Fruit fly (Drosophila melanogaster): ENCODE results near the gene CG42371.

Gene CG42371

DNA sequence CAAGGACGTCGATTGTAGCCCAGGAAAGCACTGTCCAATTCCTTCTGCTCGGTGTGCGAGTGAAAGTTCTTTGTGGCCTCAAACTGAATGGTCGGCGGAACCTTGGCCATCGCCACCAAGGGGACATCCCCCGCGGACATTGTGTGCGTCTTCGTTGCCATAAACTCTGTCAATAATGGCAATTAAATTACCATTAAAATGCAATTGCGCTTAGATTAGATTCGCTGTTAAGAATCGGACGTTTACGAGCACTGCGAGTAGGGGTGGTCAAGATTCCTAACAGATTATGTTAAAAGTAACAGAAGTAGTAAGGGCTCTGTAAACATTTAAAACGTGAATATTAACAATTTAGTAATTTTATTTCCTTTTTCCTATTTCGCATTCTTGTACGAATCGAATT, 981 bp downstream of the CG42371 start, which contains the start of gene daed:
Gene daed (minus strand): TSS at position 247 of the 400 bp plus-strand sequence.
- TF ChIP-seq rgr (GFP tag; optimal IDR thresholded peaks at IDR 0.05) (peak; percentile 7), Rel (GFP tag; optimal IDR thresholded peaks at IDR 0.05) (no peak), Rel (tag; optimal IDR thresholded peaks at IDR 0.05) (peak; percentile 86), Sp1 (GFP tag; optimal IDR thresholded peaks at IDR 0.05) (peak; percentile 50), OdsH (GFP tag; optimal IDR thresholded peaks at IDR 0.05) (no peak), br (GFP tag; optimal IDR thresholded peaks at IDR 0.05) (no peak), CG9705 (GFP tag; optimal IDR thresholded peaks at IDR 0.05) (no peak)

DNA sequence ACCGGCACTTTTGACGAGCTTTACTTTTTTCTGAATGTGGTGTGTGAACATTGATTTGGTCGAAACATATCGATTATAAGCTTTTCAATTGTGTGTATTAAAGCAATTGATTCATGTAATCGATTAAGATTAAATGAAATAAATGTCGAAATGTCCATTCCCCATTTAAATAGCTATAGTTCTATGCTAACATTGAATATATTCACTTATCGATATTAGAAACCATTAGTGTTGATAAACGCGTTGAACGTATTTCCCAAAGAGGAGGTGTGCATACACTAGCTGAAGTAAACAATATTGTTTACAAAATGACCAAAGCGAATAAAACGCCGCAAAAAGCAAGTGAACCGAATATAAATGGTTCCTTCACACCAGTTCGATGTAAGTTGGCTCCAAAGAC, 3.0 kb downstream of the CG42371 start, which contains the start of the genes Uch and CG34174:
Gene Uch (minus strand): TSS at position 208 of the 400 bp plus-strand sequence.
Gene CG34174 (plus strand): TSS at position 263 of the 400 bp plus-strand sequence.
- TF ChIP-seq OdsH (GFP tag; optimal IDR thresholded peaks at IDR 0.05) (peak; percentile 36), brk (GFP tag; optimal IDR thresholded peaks at IDR 0.05) (no peak), CG32264 (GFP tag; optimal IDR thresholded peaks at IDR 0.05) (no peak), Dif (GFP tag; optimal IDR thresholded peaks at IDR 0.05; ENCODE audit: partially characterized antibody) (no peak), sv (GFP tag; optimal IDR thresholded peaks at IDR 0.05) (no peak), CG9705 (GFP tag; optimal IDR thresholded peaks at IDR 0.05) (peak; percentile 55), dsf (GFP tag; optimal IDR thresholded peaks at IDR 0.05; ENCODE audit: borderline replicate concordance) (no peak), br (GFP tag; optimal IDR thresholded peaks at IDR 0.05) (no peak), Mio (GFP tag; optimal IDR thresholded peaks at IDR 0.05) (no peak), psq (GFP tag; optimal IDR thresholded peaks at IDR 0.05) (peak; percentile 2), HLH106 (tag; optimal IDR thresholded peaks at IDR 0.05) (peak; percentile 32), GATAd (GFP tag; optimal IDR thresholded peaks at IDR 0.05) (no peak), ey (GFP tag; optimal IDR thresholded peaks at IDR 0.05) (peak; percentile 3), jim (GFP tag; optimal IDR thresholded peaks at IDR 0.05) (no peak), dmrt93B (GFP tag; optimal IDR thresholded peaks at IDR 0.05) (no peak), CrebA (GFP tag; optimal IDR thresholded peaks at IDR 0.05; ENCODE audit: borderline replicate concordance) (no peak), Dfd (GFP tag; optimal IDR thresholded peaks at IDR 0.05) (no peak), fru (GFP tag; optimal IDR thresholded peaks at IDR 0.05) (no peak), N (GFP tag; optimal IDR thresholded peaks at IDR 0.05) (no peak), sage (GFP tag; optimal IDR thresholded peaks at IDR 0.05) (no peak), tai (GFP tag; optimal IDR thresholded peaks at IDR 0.05) (no peak), h (GFP tag; optimal IDR thresholded peaks at IDR 0.05) (peak; percentile 67), Hr83 (GFP tag; optimal IDR thresholded peaks at IDR 0.05; ENCODE audit: poor library complexity, severe bottlenecking) (no peak), lola (GFP tag; optimal IDR thresholded peaks at IDR 0.05) (no peak), Hr78 (GFP tag; optimal IDR thresholded peaks at IDR 0.05) (no peak), Myc (optimal IDR thresholded peaks at IDR 0.05) (no peak), pan (optimal IDR thresholded peaks at IDR 0.05) (no peak), Sp1 (GFP tag; optimal IDR thresholded peaks at IDR 0.05) (peak; percentile 64), dl (GFP tag; optimal IDR thresholded peaks at IDR 0.05; ENCODE audit: insufficient read depth in 1 of 2, partially characterized antibody in 2 of 2) (no peak), Hnf4 (GFP tag; optimal IDR thresholded peaks at IDR 0.05) (no peak), woc (GFP tag; optimal IDR thresholded peaks at IDR 0.05) (no peak), rgr (GFP tag; optimal IDR thresholded peaks at IDR 0.05) (peak; percentile 73), Rel (GFP tag; optimal IDR thresholded peaks at IDR 0.05) (no peak), Rel (tag; optimal IDR thresholded peaks at IDR 0.05) (peak; percentile 52), Vsx2 (GFP tag; optimal IDR thresholded peaks at IDR 0.05; ENCODE audit: partially characterized antibody) (no peak), usp (GFP tag; optimal IDR thresholded peaks at IDR 0.05) (no peak), foxo (GFP tag; optimal IDR thresholded peaks at IDR 0.05) (peak in 1 of 2 experiments; percentile 30), Jra (GFP tag; optimal IDR thresholded peaks at IDR 0.05) (no peak), Abd-B (GFP tag; optimal IDR thresholded peaks at IDR 0.05) (no peak)

DNA sequence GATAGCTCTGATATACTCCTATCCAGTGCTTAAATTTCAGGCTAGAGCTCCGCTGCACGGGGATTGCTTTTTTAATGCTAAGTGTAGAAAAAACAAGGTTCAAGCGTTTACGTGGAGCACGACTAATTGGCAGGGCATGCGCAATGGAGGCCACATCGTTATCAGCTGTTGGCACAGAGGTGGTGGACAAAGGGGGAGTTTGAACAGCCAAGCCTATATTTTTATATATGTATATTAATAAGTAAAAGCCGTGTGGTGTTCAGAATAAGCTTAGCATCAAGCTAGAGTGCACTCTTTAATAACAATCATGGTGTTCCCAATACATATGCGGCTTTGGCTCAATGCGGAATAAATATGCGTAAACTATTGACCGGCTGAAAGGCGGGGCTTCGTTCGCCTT, 4.6 kb downstream of the CG42371 start, which contains the start of gene CG15385:
Gene CG15385 (minus strand): TSS at position 94 of the 400 bp plus-strand sequence.
- TF ChIP-seq dl (GFP tag; optimal IDR thresholded peaks at IDR 0.05; ENCODE audit: insufficient read depth in 1 of 2, partially characterized antibody in 2 of 2), result no peak
- no peak for TF ChIP-seq HLH106 (tag; optimal IDR thresholded peaks at IDR 0.05)
- TF ChIP-seq brk (GFP tag; optimal IDR thresholded peaks at IDR 0.05), result no peak
- TF ChIP-seq Dfd (GFP tag; optimal IDR thresholded peaks at IDR 0.05), result no peak
- TF ChIP-seq Jra (GFP tag; optimal IDR thresholded peaks at IDR 0.05), result no peak
- TF ChIP-seq Dif (GFP tag; optimal IDR thresholded peaks at IDR 0.05; ENCODE audit: partially characterized antibody), result peak; percentile 61
- TF ChIP-seq Hr83 (GFP tag; optimal IDR thresholded peaks at IDR 0.05; ENCODE audit: poor library complexity, severe bottlenecking), result no peak
- no peak for TF ChIP-seq ey (GFP tag; optimal IDR thresholded peaks at IDR 0.05)
- TF ChIP-seq psq (GFP tag; optimal IDR thresholded peaks at IDR 0.05), result no peak
- no peak for TF ChIP-seq Rel (GFP tag; optimal IDR thresholded peaks at IDR 0.05)
- peak; percentile 54 for TF ChIP-seq Rel (tag; optimal IDR thresholded peaks at IDR 0.05)

Data from whole organism, wandering third instar larva.